Worm (Caenorhabditis elegans): ENCODE measurements around the gene lgc-27.

DNA sequence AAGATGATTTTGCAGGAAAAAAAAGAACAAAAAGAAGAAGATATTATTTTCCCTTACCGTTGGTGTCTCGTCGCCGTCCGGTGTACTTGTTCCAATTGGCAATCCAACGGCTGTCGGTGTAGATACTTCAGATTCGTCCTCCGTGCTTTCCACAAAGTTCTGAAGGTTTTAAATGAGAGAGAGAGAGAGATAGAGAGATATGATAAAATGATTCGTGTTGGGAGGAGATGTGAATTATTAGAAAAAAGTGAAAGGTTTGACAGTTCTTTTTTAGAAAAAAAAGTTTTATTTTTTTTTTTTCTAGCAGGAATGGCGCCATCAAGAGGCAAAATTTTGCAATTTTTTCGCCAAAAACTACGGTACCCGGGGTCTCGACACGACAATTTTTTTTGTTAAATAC lies 48.6 kb upstream of the lgc-27 start:
- TF ChIP-seq F13H6.1 (tag; optimal IDR thresholded peaks at IDR 0.05) = no peak
- no peak for TF ChIP-seq ceh-22 (tag; optimal IDR thresholded peaks at IDR 0.05)
- no peak for TF ChIP-seq nfya-1 (tag; optimal IDR thresholded peaks at IDR 0.05)
- TF ChIP-seq nhr-232 (tag; optimal IDR thresholded peaks at IDR 0.05) = no peak
- no peak for TF ChIP-seq ama-1 (optimal IDR thresholded peaks at IDR 0.05)
- no peak for TF ChIP-seq fkh-6 (tag; optimal IDR thresholded peaks at IDR 0.05)
- TF ChIP-seq ttx-3 (tag; optimal IDR thresholded peaks at IDR 0.05) = no peak
